Worm (Caenorhabditis elegans): ENCODE data around the gene F27D9.13.

- no peak for TF ChIP-seq lin-13 (tag; optimal IDR thresholded peaks at IDR 0.05)
- no peak for TF ChIP-seq ceh-43 (GFP tag; optimal IDR thresholded peaks at IDR 0.05)
- TF ChIP-seq elt-3 (tag; optimal IDR thresholded peaks at IDR 0.05): no peak
- no peak for TF ChIP-seq ces-1 (GFP tag; optimal IDR thresholded peaks at IDR 0.05)
- no peak for TF ChIP-seq flh-1 (GFP tag; optimal IDR thresholded peaks at IDR 0.05)
- no peak for TF ChIP-seq nhr-12 (tag; optimal IDR thresholded peaks at IDR 0.05)
- no peak for TF ChIP-seq ztf-11 (tag; optimal IDR thresholded peaks at IDR 0.05)
- no peak for TF ChIP-seq pha-4 (tag; optimal IDR thresholded peaks at IDR 0.05)
- TF ChIP-seq unc-120 (tag; optimal IDR thresholded peaks at IDR 0.05; ENCODE audit: poor library complexity, severe bottlenecking): no peak
- TF ChIP-seq nhr-237 (tag; optimal IDR thresholded peaks at IDR 0.05): no peak
- TF ChIP-seq nhr-28 (tag; optimal IDR thresholded peaks at IDR 0.05): no peak
- no peak for TF ChIP-seq sptf-1 (tag; optimal IDR thresholded peaks at IDR 0.05)
- no peak for TF ChIP-seq blmp-1 (tag; optimal IDR thresholded peaks at IDR 0.05)
These were observed 2.8 kb downstream of the F27D9.13 start for ce11 chrX:7664419-7664818.

Data from whole organism, mixed stage, embryonic.